Worm (Caenorhabditis elegans): ENCODE measurements around the gene abu-4.
A peak's percentile ranks its signal among the peaks of the same experiment; 100 is the strongest.

Gene abu-4

DNA sequence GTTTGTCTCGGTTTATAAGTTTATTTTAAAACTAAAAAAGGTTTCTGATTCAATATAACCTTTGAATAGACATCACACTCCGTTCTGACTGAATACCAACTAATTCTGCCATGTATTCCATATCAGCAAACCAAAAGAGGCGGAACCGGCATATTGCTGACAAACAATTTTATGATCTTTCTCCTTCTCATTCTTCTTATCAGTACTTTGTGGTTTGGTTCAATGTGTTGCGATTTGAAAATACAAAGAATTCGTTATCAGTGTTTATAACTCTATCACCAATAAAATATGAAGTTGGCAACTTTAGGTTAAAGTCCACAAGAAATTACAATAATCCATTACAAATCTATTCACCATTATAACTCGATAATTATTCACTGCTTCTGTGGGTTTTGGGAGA lies 49.6 kb downstream of the abu-4 start:
- TF ChIP-seq fos-1 (tag; optimal IDR thresholded peaks at IDR 0.05) (peak; percentile 72), C34F6.9 (tag; optimal IDR thresholded peaks at IDR 0.05) (no peak), skn-1 (tag; optimal IDR thresholded peaks at IDR 0.05) (peak; percentile 80), lin-11 (tag; optimal IDR thresholded peaks at IDR 0.05) (no peak), sma-9 (GFP tag; optimal IDR thresholded peaks at IDR 0.05) (peak; percentile 78), sma-9 (tag; optimal IDR thresholded peaks at IDR 0.05) (no peak), nhr-25 (tag; optimal IDR thresholded peaks at IDR 0.05) (no peak), crh-2 (tag; optimal IDR thresholded peaks at IDR 0.05) (peak; percentile 19), lin-39 (tag; optimal IDR thresholded peaks at IDR 0.05) (no peak), blmp-1 (tag; optimal IDR thresholded peaks at IDR 0.05; ENCODE audit: insufficient read depth) (no peak)

- TF ChIP-seq nhr-6 (tag; optimal IDR thresholded peaks at IDR 0.05), result no peak
- no peak for TF ChIP-seq F13H6.1 (tag; optimal IDR thresholded peaks at IDR 0.05)
- TF ChIP-seq zag-1 (tag; optimal IDR thresholded peaks at IDR 0.05), result no peak
- no peak for TF ChIP-seq unc-62 (GFP tag; optimal IDR thresholded peaks at IDR 0.05)
- no peak for TF ChIP-seq ztf-1 (GFP tag; conservative IDR thresholded peaks at IDR 0.05)
- TF ChIP-seq ama-1 (optimal IDR thresholded peaks at IDR 0.05), result no peak
- TF ChIP-seq dmd-4 (tag; optimal IDR thresholded peaks at IDR 0.05), result no peak
- TF ChIP-seq lin-39 (tag; optimal IDR thresholded peaks at IDR 0.05), result no peak
- no peak for TF ChIP-seq elt-3 (tag; optimal IDR thresholded peaks at IDR 0.05)
- TF ChIP-seq blmp-1 (tag; optimal IDR thresholded peaks at IDR 0.05; ENCODE audit: insufficient read depth), result no peak
- no peak for TF ChIP-seq mbf-1 (tag; optimal IDR thresholded peaks at IDR 0.05)
- TF ChIP-seq sem-4 (tag; optimal IDR thresholded peaks at IDR 0.05), result no peak
- TF ChIP-seq unc-55 (GFP tag; optimal IDR thresholded peaks at IDR 0.05), result no peak
- no peak for TF ChIP-seq nhr-237 (tag; optimal IDR thresholded peaks at IDR 0.05)
- TF ChIP-seq peb-1 (tag; optimal IDR thresholded peaks at IDR 0.05), result no peak
- no peak for TF ChIP-seq ZK546.5 (tag; optimal IDR thresholded peaks at IDR 0.05)
- no peak for TF ChIP-seq gmeb-1 (tag; optimal IDR thresholded peaks at IDR 0.05)
- no peak for TF ChIP-seq elt-1 (tag; optimal IDR thresholded peaks at IDR 0.05)
Observed at ce11 chrV:2325052-2325451, 50.4 kb downstream of the abu-4 start, which contains the start of gene pud-3. pud-3 (minus strand) TSS chrV:2325152.
